Worm (Caenorhabditis elegans) whole organism, late embryonic: ENCODE results near the gene srv-30.

Experiments
- C08G9.2 ChIP-seq: sonication (generic microtip); optimal IDR thresholded peaks from 2 replicates; lab custom pipeline; 2016; ENCODE audit warnings: mild to moderate bottlenecking, missing genetic modification characterization, moderate library complexity, missing compliant biosample characterization
- K02D7.2 ChIP-seq: sonication (generic microtip); optimal IDR thresholded peaks from 2 replicates; lab custom pipeline; 2017; ENCODE audit warnings: mild to moderate bottlenecking, missing genetic modification characterization, missing compliant biosample characterization
- K09A11.1 ChIP-seq: sonication (generic microtip); optimal IDR thresholded peaks from 2 replicates; lab custom pipeline; 2017; ENCODE audit warnings: antibody characterized with exemption, mild to moderate bottlenecking, missing genetic modification characterization, missing compliant biosample characterization; ENCODE audit not compliant: insufficient read depth
- ama-1 ChIP-seq: fragments of 150-350 bp; optimal IDR thresholded peaks from 2 replicates; lab custom pipeline; 2014
- ceh-14 ChIP-seq: sonication (generic microtip); optimal IDR thresholded peaks from 2 replicates; lab custom pipeline; 2016; ENCODE audit warnings: missing genotype, missing genetic modification characterization, missing compliant biosample characterization
- ceh-19 ChIP-seq: fragments of 200-800 bp; sonication (Bioruptor generic); optimal IDR thresholded peaks from 2 replicates; lab custom pipeline; 2018; ENCODE audit warnings: mild to moderate bottlenecking, missing genetic modification characterization, missing compliant biosample characterization
- ceh-2 ChIP-seq: sonication (generic microtip); optimal IDR thresholded peaks from 2 replicates; lab custom pipeline; 2016; ENCODE audit warnings: missing genotype, missing genetic modification characterization, missing compliant biosample characterization
- ceh-30 ChIP-seq: fragments of 150-350 bp; optimal IDR thresholded peaks from 2 replicates; lab custom pipeline; 2014; ENCODE audit warnings: missing biosample characterization, missing genetic modification characterization
- ceh-31 ChIP-seq: sonication (generic microtip); optimal IDR thresholded peaks from 2 replicates; lab custom pipeline; 2016; ENCODE audit warnings: missing genetic modification characterization, missing compliant biosample characterization
- ceh-34 ChIP-seq: sonication (generic microtip); optimal IDR thresholded peaks from 2 replicates; lab custom pipeline; 2016; ENCODE audit warnings: mild to moderate bottlenecking, missing genetic modification characterization, missing compliant biosample characterization
- ceh-45 ChIP-seq: fragments of 200-800 bp; sonication (Bioruptor generic); IDR thresholded peaks from 2 replicates; pipeline ENCODE4 v1.3.6; 2022; ENCODE audit warnings: missing genetic modification reagents, missing genetic modification characterization, missing compliant biosample characterization
- ceh-48 ChIP-seq: sonication (generic microtip); optimal IDR thresholded peaks from 2 replicates; lab custom pipeline; 2016; ENCODE audit warnings: missing genetic modification characterization, inconsistent platforms, missing compliant biosample characterization
- ceh-6 ChIP-seq: fragments of 200-800 bp; sonication (Bioruptor generic); optimal IDR thresholded peaks from 2 replicates; lab custom pipeline; 2018; ENCODE audit warnings: mild to moderate bottlenecking, missing genetic modification characterization, missing compliant biosample characterization
- che-1 ChIP-seq: sonication (generic microtip); optimal IDR thresholded peaks from 2 replicates; lab custom pipeline; 2016; ENCODE audit warnings: mild to moderate bottlenecking, missing genetic modification characterization, missing compliant biosample characterization
- elt-2 ChIP-seq: sonication (generic microtip); optimal IDR thresholded peaks from 2 replicates; lab custom pipeline; 2016; ENCODE audit warnings: missing genetic modification reagents, missing genetic modification characterization, missing compliant biosample characterization
- fax-1 ChIP-seq: sonication (generic microtip); optimal IDR thresholded peaks from 2 replicates; lab custom pipeline; 2016; ENCODE audit warnings: missing genotype, missing genetic modification characterization, missing compliant biosample characterization
- fkh-10 ChIP-seq: fragments of 150-350 bp; optimal IDR thresholded peaks from 2 replicates; lab custom pipeline; 2014; ENCODE audit warnings: missing biosample characterization, missing genetic modification reagents, missing genetic modification characterization
- fkh-6 ChIP-seq: sonication (generic microtip); optimal IDR thresholded peaks from 2 replicates; lab custom pipeline; 2016; ENCODE audit warnings: missing genetic modification characterization, missing compliant biosample characterization
- gmeb-2 ChIP-seq: sonication (generic microtip); optimal IDR thresholded peaks from 2 replicates; lab custom pipeline; 2016; ENCODE audit warnings: missing genetic modification characterization, inconsistent platforms, missing compliant biosample characterization
- hlh-15 ChIP-seq: sonication (generic microtip); optimal IDR thresholded peaks from 2 replicates; lab custom pipeline; 2016; ENCODE audit warnings: missing genetic modification characterization, missing compliant biosample characterization
- hlh-30 ChIP-seq: sonication (generic microtip); optimal IDR thresholded peaks from 2 replicates; lab custom pipeline; 2017; ENCODE audit warnings: antibody characterized with exemption, missing genetic modification characterization, missing compliant biosample characterization; ENCODE audit not compliant: insufficient read depth
- hlh-6 ChIP-seq: sonication (generic microtip); optimal IDR thresholded peaks from 2 replicates; lab custom pipeline; 2016; ENCODE audit warnings: missing genotype, missing genetic modification characterization, missing compliant biosample characterization
- madf-2 ChIP-seq: sonication (generic microtip); optimal IDR thresholded peaks from 2 replicates; lab custom pipeline; 2017; ENCODE audit warnings: missing genetic modification characterization, missing compliant biosample characterization
- nfya-1 ChIP-seq: sonication (generic microtip); optimal IDR thresholded peaks from 2 replicates; lab custom pipeline; 2017; ENCODE audit warnings: missing genetic modification characterization, mild to moderate bottlenecking, missing compliant biosample characterization, antibody characterized with exemption, moderate library complexity
- nhr-232 ChIP-seq: sonication (generic microtip); optimal IDR thresholded peaks from 2 replicates; lab custom pipeline; 2016; ENCODE audit warnings: missing genetic modification characterization, missing compliant biosample characterization
- npax-4 ChIP-seq: sonication (generic microtip); optimal IDR thresholded peaks from 2 replicates; lab custom pipeline; 2016; ENCODE audit warnings: missing genetic modification characterization, missing compliant biosample characterization
- pqm-1 ChIP-seq: sonication (generic microtip); optimal IDR thresholded peaks from 2 replicates; lab custom pipeline; 2016; ENCODE audit warnings: missing genetic modification characterization, missing compliant biosample characterization
- ref-2 ChIP-seq: sonication (generic microtip); optimal IDR thresholded peaks from 2 replicates; lab custom pipeline; 2016; ENCODE audit warnings: missing genetic modification characterization, missing compliant biosample characterization
- rnt-1 ChIP-seq: sonication (generic microtip); optimal IDR thresholded peaks from 2 replicates; lab custom pipeline; 2016; ENCODE audit warnings: missing genetic modification characterization, missing compliant biosample characterization
- sdc-2 ChIP-seq: sonication (generic microtip); optimal IDR thresholded peaks from 2 replicates; lab custom pipeline; 2016; ENCODE audit warnings: missing genotype, missing genetic modification characterization, missing compliant biosample characterization
- tbx-7 ChIP-seq: sonication (generic microtip); optimal IDR thresholded peaks from 2 replicates; lab custom pipeline; 2016; ENCODE audit warnings: missing genotype, missing genetic modification characterization, missing compliant biosample characterization
- unc-3 ChIP-seq, 2 experiments: fragments of 200-800 bp in 1 of 2; sonication (Bioruptor generic) in 1 of 2; sonication (generic microtip) in 1 of 2; conservative IDR thresholded peaks in 1 of 2; optimal IDR thresholded peaks in 1 of 2; 2 replicates each; pipeline versions ENCODE4 v1.3.6 to Lab custom; 2016 to 2022; ENCODE audit warnings: missing compliant biosample characterization in 2 of 2, missing genetic modification characterization in 2 of 2, missing genetic modification reagents in 1 of 2
- unc-42 ChIP-seq: sonication (generic microtip); optimal IDR thresholded peaks from 2 replicates; lab custom pipeline; 2016; ENCODE audit warnings: missing genotype, missing genetic modification characterization, missing compliant biosample characterization
- unc-55 ChIP-seq: sonication (generic microtip); optimal IDR thresholded peaks from 2 replicates; lab custom pipeline; 2017; ENCODE audit warnings: missing biosample characterization, missing genetic modification reagents, missing genetic modification characterization
- zip-5 ChIP-seq: sonication (generic microtip); optimal IDR thresholded peaks from 2 replicates; lab custom pipeline; 2016; ENCODE audit warnings: missing genetic modification characterization, missing compliant biosample characterization
- ztf-16 ChIP-seq: sonication (generic microtip); optimal IDR thresholded peaks from 2 replicates; lab custom pipeline; 2017; ENCODE audit warnings: missing genetic modification characterization, missing compliant biosample characterization

Gene srv-30

DNA sequence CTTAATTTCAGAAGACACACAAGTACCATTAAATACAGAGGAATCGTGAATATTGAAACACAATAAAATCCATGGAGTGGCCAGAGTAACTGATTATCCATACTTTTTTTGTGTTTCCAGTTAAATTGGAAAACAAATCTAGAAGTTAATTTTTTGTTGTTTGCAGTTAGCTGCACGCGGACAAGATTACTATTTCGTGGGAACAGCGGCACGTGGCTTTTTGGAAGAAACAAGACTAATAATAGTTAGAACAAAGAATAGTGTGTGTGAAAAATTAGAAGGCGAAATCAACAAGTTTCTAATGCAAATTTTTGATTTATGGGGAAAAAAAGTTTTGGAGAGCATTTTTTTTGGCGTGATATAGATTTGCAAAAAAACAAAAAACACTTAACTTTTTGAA is 2.7 kb downstream of the srv-30 start, which contains the start of gene srv-29:
srv-29 (minus strand) TSS at position 101 of the 400 bp plus-strand sequence.
- TF ChIP-seq K02D7.2 (no peak), ceh-2 (no peak), nhr-232 (tag; lab: Kevin White, UChicago) (no peak), ceh-30 (no peak), C08G9.2 (no peak), gmeb-2 (tag; lab: Kevin White, UChicago) (no peak), ceh-6 (no peak), ref-2 (tag; lab: Kevin White, UChicago) (no peak), ztf-16 (no peak)

DNA sequence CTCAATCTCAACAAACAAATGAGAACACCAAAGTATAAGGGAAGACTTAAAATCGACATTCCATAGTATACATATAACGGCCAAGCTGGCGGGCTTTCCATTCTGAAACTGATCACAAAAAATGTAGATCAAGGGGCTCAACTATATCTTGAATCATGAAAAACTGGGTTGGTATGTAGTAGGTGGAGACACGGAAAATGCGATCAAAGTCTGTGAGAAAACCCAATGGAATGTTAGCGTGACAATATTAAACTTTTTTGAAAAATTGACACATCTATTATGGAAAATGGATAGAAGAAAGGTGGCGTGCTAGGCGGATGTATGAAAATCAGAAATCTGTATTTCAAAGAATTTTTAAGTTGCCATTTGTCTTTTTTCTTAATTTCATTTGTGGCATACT is 6.0 kb downstream of the srv-30 start, which contains the start of gene srv-28:
srv-28 (minus strand) TSS at position 101 of the 400 bp plus-strand sequence.
- TF ChIP-seq ceh-6, result no peak
- no peak for TF ChIP-seq tbx-7
- TF ChIP-seq unc-42 (tag; lab: Kevin White, UChicago), result no peak
- TF ChIP-seq zip-5, result no peak
- no peak for TF ChIP-seq ceh-48 (tag; lab: Kevin White, UChicago)
- no peak for TF ChIP-seq K09A11.1 (tag; lab: Kevin White, UChicago)
- TF ChIP-seq unc-3 (GFP tag; conservative IDR thresholded peaks at IDR 0.05; lab: Robert Waterston, UW), result no peak
- TF ChIP-seq unc-3 (tag; optimal IDR thresholded peaks at IDR 0.05; lab: Kevin White, UChicago), result no peak
- no peak for TF ChIP-seq unc-55 (GFP tag; lab: Kevin White, UChicago)
- no peak for TF ChIP-seq fkh-10 (GFP tag; lab: Kevin White, UChicago)
- no peak for TF ChIP-seq fax-1 (tag; lab: Kevin White, UChicago)
- no peak for TF ChIP-seq che-1 (tag; lab: Kevin White, UChicago)
- TF ChIP-seq hlh-15 (tag; lab: Kevin White, UChicago), result no peak
- TF ChIP-seq ceh-14 (tag; lab: Kevin White, UChicago), result no peak
- no peak for TF ChIP-seq pqm-1 (tag; lab: Kevin White, UChicago)
- no peak for TF ChIP-seq rnt-1 (tag; lab: Kevin White, UChicago)
- no peak for TF ChIP-seq hlh-30 (tag; lab: Kevin White, UChicago)
- TF ChIP-seq ztf-16, result no peak
- no peak for TF ChIP-seq ceh-30
- no peak for TF ChIP-seq madf-2 (tag; lab: Kevin White, UChicago)
- TF ChIP-seq nfya-1 (tag; lab: Kevin White, UChicago), result no peak

DNA sequence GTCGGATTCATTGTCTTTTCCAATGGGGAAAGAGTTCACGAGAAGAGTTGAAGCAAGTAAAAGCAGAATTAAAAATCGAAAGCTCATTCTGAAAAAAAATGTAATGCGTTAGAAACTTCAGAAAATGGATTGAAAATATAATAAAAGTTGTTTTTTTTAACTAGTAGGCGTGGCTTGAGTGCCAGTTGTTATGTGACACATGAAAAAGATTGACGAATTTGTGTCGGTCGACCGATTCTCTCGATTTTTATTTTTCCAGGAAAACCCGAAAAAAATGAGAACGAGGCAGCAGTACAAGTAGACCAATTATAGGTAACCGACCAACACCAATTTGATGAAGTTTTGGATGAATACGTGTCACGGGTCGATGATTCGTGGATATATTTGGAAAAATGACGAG is 9.5 kb downstream of the srv-30 start, which contains the start of gene nlp-16:
nlp-16 (minus strand) TSS at position 101 of the 400 bp plus-strand sequence.
- no peak for TF ChIP-seq elt-2 (tag; lab: Kevin White, UChicago)
- TF ChIP-seq ceh-30, result no peak
- no peak for TF ChIP-seq ceh-45 (GFP tag; lab: Robert Waterston, UW)
- no peak for TF ChIP-seq fkh-6 (tag; lab: Kevin White, UChicago)
- no peak for TF ChIP-seq ceh-34 (tag; lab: Kevin White, UChicago)
- TF ChIP-seq sdc-2 (tag; lab: Kevin White, UChicago), result no peak
- no peak for TF ChIP-seq ceh-6
- no peak for TF ChIP-seq ceh-19

DNA sequence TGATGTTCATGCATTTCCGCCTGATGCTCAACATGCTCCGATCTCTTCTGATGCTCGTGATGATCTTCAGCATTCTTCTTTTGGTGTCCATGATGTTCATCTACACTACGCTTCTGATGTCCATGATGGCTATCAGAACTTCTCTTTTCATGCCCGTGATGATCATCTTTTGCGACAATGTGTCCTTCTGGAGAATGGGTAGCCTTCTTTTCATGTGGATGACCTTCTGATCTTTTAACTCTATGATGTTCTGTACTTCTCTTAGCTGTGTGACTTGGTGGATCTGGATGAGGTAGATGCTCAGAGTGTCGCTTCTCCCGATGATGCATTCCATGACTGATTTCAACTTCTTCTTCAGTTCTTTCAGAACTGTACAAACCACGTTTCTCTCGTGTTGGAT is 10.3 kb downstream of the srv-30 start:
- no peak for TF ChIP-seq ama-1 (lab: Kevin White, UChicago)
- TF ChIP-seq tbx-7, result no peak
- TF ChIP-seq K02D7.2, result no peak
- no peak for TF ChIP-seq ceh-31 (tag; lab: Kevin White, UChicago)
- no peak for TF ChIP-seq hlh-6 (tag; lab: Kevin White, UChicago)
- TF ChIP-seq unc-42 (tag; lab: Kevin White, UChicago), result no peak
- TF ChIP-seq nfya-1 (tag; lab: Kevin White, UChicago), result no peak
- no peak for TF ChIP-seq ref-2 (tag; lab: Kevin White, UChicago)
- TF ChIP-seq npax-4 (tag; lab: Kevin White, UChicago), result no peak
- TF ChIP-seq, all 69 proteins: peak for 0
